Worm (Caenorhabditis elegans) whole organism, young adult: ENCODE data around the gene T03G6.1.

ENCODE experiments used
- B0019.2 ChIP-seq: fragments of 200-800 bp; sonication (Bioruptor generic); conservative IDR thresholded peaks from 2 replicates; pipeline ENCODE4 v1.3.6; 2022; ENCODE audit warnings: missing genetic modification reagents, missing genetic modification characterization, missing compliant biosample characterization
- F23B12.7 ChIP-seq: sonication (generic microtip); optimal IDR thresholded peaks from 2 replicates; lab custom pipeline; 2017; ENCODE audit warnings: missing genetic modification characterization, mild to moderate bottlenecking, missing compliant biosample characterization, antibody characterized with exemption, moderate library complexity; ENCODE audit not compliant: insufficient read depth
- F37B4.10 ChIP-seq: fragments of 200-800 bp; sonication (Bioruptor generic); IDR thresholded peaks from 2 replicates; pipeline ENCODE4 v1.3.6; 2022; ENCODE audit warnings: missing genetic modification characterization, missing compliant biosample characterization
- F52B5.7 ChIP-seq: sonication (generic microtip); optimal IDR thresholded peaks from 2 replicates; lab custom pipeline; 2016; ENCODE audit warnings: mild to moderate bottlenecking, missing genetic modification characterization, missing compliant biosample characterization
- F55B11.4 ChIP-seq: sonication (generic microtip); optimal IDR thresholded peaks from 2 replicates; lab custom pipeline; 2016; ENCODE audit warnings: missing compliant biosample characterization, missing genetic modification characterization, borderline replicate concordance; ENCODE audit not compliant: insufficient read depth
- F57A8.1 ChIP-seq: fragments of 200-800 bp; sonication (Bioruptor generic); optimal IDR thresholded peaks from 2 replicates; lab custom pipeline; 2018; ENCODE audit warnings: mild to moderate bottlenecking, missing genetic modification characterization, moderate library complexity, missing compliant biosample characterization
- F57C9.4 ChIP-seq: sonication (generic microtip); optimal IDR thresholded peaks from 2 replicates; lab custom pipeline; 2017; ENCODE audit warnings: mild to moderate bottlenecking, missing genetic modification characterization, missing compliant biosample characterization
- T07F8.4 ChIP-seq: sonication (generic microtip); optimal IDR thresholded peaks from 2 replicates; lab custom pipeline; 2016; ENCODE audit warnings: mild to moderate bottlenecking, missing genetic modification characterization, moderate library complexity, missing compliant biosample characterization
- T26A5.8 ChIP-seq: sonication (generic microtip); optimal IDR thresholded peaks from 2 replicates; lab custom pipeline; 2016; ENCODE audit warnings: missing genetic modification characterization, missing compliant biosample characterization
- Y53G8AR.9 ChIP-seq: fragments of 200-800 bp; sonication (Bioruptor generic); conservative IDR thresholded peaks from 2 replicates; pipeline ENCODE4 v1.3.6; 2022; ENCODE audit warnings: missing genetic modification reagents, missing genetic modification characterization, missing compliant biosample characterization
- Y79H2A.3 ChIP-seq: fragments of 200-800 bp; sonication (Bioruptor generic); conservative IDR thresholded peaks from 2 replicates; pipeline ENCODE4 v1.3.6; 2022; ENCODE audit warnings: missing genetic modification reagents, missing genetic modification characterization, missing compliant biosample characterization
- ZK185.1 ChIP-seq: sonication (generic microtip); optimal IDR thresholded peaks from 2 replicates; lab custom pipeline; 2016; ENCODE audit warnings: mild to moderate bottlenecking, missing genetic modification characterization, missing compliant biosample characterization; ENCODE audit not compliant: poor library complexity, severe bottlenecking
- ama-1 ChIP-seq, 3 experiments: fragments of 150-350 bp in 1 of 3; sonication (generic microtip) in 2 of 3; optimal IDR thresholded peaks; 2 replicates each; lab custom pipeline; 2014 to 2018; ENCODE audit warnings: missing biosample characterization in 2 of 3, missing genetic modification characterization in 2 of 3, missing genetic modification reagents in 2 of 3
- aptf-3 ChIP-seq: fragments of 200-800 bp; sonication (Bioruptor generic); IDR thresholded peaks from 2 replicates; pipeline ENCODE4 v1.3.6; 2022; ENCODE audit warnings: missing genetic modification characterization, missing compliant biosample characterization
- atf-7 ChIP-seq: sonication (generic microtip); optimal IDR thresholded peaks from 2 replicates; lab custom pipeline; 2017; ENCODE audit warnings: mild to moderate bottlenecking, missing genetic modification characterization, missing compliant biosample characterization
- attf-6 ChIP-seq: fragments of 200-800 bp; sonication (Bioruptor generic); IDR thresholded peaks from 2 replicates; pipeline ENCODE4 v1.3.6; 2022; ENCODE audit warnings: missing genetic modification reagents, missing genetic modification characterization, missing compliant biosample characterization
- ceh-27 ChIP-seq: fragments of 200-800 bp; sonication (Bioruptor generic); optimal IDR thresholded peaks from 2 replicates; lab custom pipeline; 2018; ENCODE audit warnings: mild to moderate bottlenecking, missing genetic modification characterization, moderate library complexity, missing compliant biosample characterization
- ceh-58 ChIP-seq: fragments of 200-800 bp; sonication (Bioruptor generic); IDR thresholded peaks from 2 replicates; pipeline ENCODE4 v1.3.6; 2022; ENCODE audit warnings: missing genetic modification characterization, missing compliant biosample characterization
- ceh-79 ChIP-seq: sonication (generic microtip); optimal IDR thresholded peaks from 2 replicates; lab custom pipeline; 2017; ENCODE audit warnings: mild to moderate bottlenecking, missing genetic modification characterization, missing compliant biosample characterization
- die-1 ChIP-seq: sonication (generic microtip); optimal IDR thresholded peaks from 2 replicates; lab custom pipeline; 2016; ENCODE audit warnings: missing genotype, mild to moderate bottlenecking, missing genetic modification characterization, missing compliant biosample characterization
- dpl-1 ChIP-seq: fragments of 150-350 bp; optimal IDR thresholded peaks from 2 replicates; lab custom pipeline; 2014; ENCODE audit warnings: missing biosample characterization, missing genetic modification reagents, missing genetic modification characterization
- efl-1 ChIP-seq: fragments of 150-350 bp; optimal IDR thresholded peaks from 2 replicates; lab custom pipeline; 2014; ENCODE audit warnings: missing biosample characterization, missing genetic modification reagents, missing genetic modification characterization
- egl-44 ChIP-seq: fragments of 200-800 bp; sonication (Bioruptor generic); IDR thresholded peaks from 2 replicates; pipeline ENCODE4 v1.3.6; 2022; ENCODE audit warnings: missing genetic modification reagents, missing genetic modification characterization, missing compliant biosample characterization
- egrh-3 ChIP-seq: fragments of 200-800 bp; sonication (Bioruptor generic); IDR thresholded peaks from 2 replicates; pipeline ENCODE4 v1.3.6; 2022; ENCODE audit warnings: missing genetic modification reagents, missing genetic modification characterization, missing compliant biosample characterization
- him-1 ChIP-seq: sonication (generic microtip); optimal IDR thresholded peaks from 2 replicates; lab custom pipeline; 2016; ENCODE audit warnings: missing genotype, missing genetic modification reagents, missing genetic modification characterization, missing compliant biosample characterization
- hlh-26 ChIP-seq: fragments of 200-800 bp; sonication (Bioruptor generic); conservative IDR thresholded peaks from 2 replicates; pipeline ENCODE4 v1.3.6; 2022; ENCODE audit warnings: missing genetic modification reagents, missing genetic modification characterization, missing compliant biosample characterization
- hmg-1.2 ChIP-seq: fragments of 200-800 bp; sonication (Bioruptor generic); IDR thresholded peaks from 2 replicates; pipeline ENCODE4 v1.3.6; 2022; ENCODE audit warnings: missing genetic modification reagents, missing genetic modification characterization, missing compliant biosample characterization
- hmg-20 ChIP-seq: fragments of 200-800 bp; sonication (Bioruptor generic); IDR thresholded peaks from 2 replicates; pipeline ENCODE4 v1.3.6; 2022; ENCODE audit warnings: missing genetic modification reagents, missing genetic modification characterization, missing compliant biosample characterization
- lag-1 ChIP-seq: fragments of 200-800 bp; sonication (Bioruptor generic); IDR thresholded peaks from 2 replicates; pipeline ENCODE4 v1.3.6; 2022; ENCODE audit warnings: missing genetic modification reagents, missing genetic modification characterization, missing compliant biosample characterization
- lin-54 ChIP-seq: fragments of 200-800 bp; sonication (Bioruptor generic); optimal IDR thresholded peaks from 2 replicates; lab custom pipeline; 2018; ENCODE audit warnings: mild to moderate bottlenecking, missing genetic modification characterization, missing compliant biosample characterization
- madf-10 ChIP-seq: sonication (generic microtip); optimal IDR thresholded peaks from 2 replicates; lab custom pipeline; 2016; ENCODE audit warnings: mild to moderate bottlenecking, missing genetic modification characterization, missing compliant biosample characterization
- madf-8 ChIP-seq: fragments of 200-800 bp; sonication (Bioruptor generic); conservative IDR thresholded peaks from 2 replicates; pipeline ENCODE4 v1.3.6; 2022; ENCODE audit warnings: missing genetic modification reagents, missing genetic modification characterization, missing compliant biosample characterization
- mcd-1 ChIP-seq: fragments of 200-800 bp; sonication (Bioruptor generic); IDR thresholded peaks from 2 replicates; pipeline ENCODE4 v1.3.6; 2022; ENCODE audit warnings: missing genetic modification reagents, missing genetic modification characterization, missing compliant biosample characterization
- mes-4 ChIP-seq: sonication (generic microtip); optimal IDR thresholded peaks from 2 replicates; lab custom pipeline; 2016; ENCODE audit warnings: missing genotype, missing genetic modification characterization, missing compliant biosample characterization
- nfya-1 ChIP-seq: sonication (generic microtip); optimal IDR thresholded peaks from 2 replicates; lab custom pipeline; 2017; ENCODE audit warnings: antibody characterized with exemption, missing compliant biosample characterization, missing genetic modification characterization, borderline replicate concordance; ENCODE audit not compliant: insufficient read depth
- nhr-27 ChIP-seq: fragments of 200-800 bp; sonication (Bioruptor generic); optimal IDR thresholded peaks from 2 replicates; lab custom pipeline; 2018; ENCODE audit warnings: mild to moderate bottlenecking, missing genetic modification characterization, moderate library complexity, missing compliant biosample characterization
- nhr-90 ChIP-seq: sonication (generic microtip); optimal IDR thresholded peaks from 2 replicates; lab custom pipeline; 2016; ENCODE audit warnings: missing genotype, mild to moderate bottlenecking, missing genetic modification characterization, missing compliant biosample characterization
- rcor-1 ChIP-seq: fragments of 200-800 bp; sonication (Bioruptor generic); IDR thresholded peaks from 2 replicates; pipeline ENCODE4 v1.3.6; 2022; ENCODE audit warnings: missing genetic modification reagents, missing genetic modification characterization, missing compliant biosample characterization
- snpc-1.1 ChIP-seq: sonication (generic microtip); optimal IDR thresholded peaks from 2 replicates; lab custom pipeline; 2017; ENCODE audit warnings: missing genetic modification characterization, mild to moderate bottlenecking, missing compliant biosample characterization, antibody characterized with exemption, moderate library complexity, missing genotype, missing genetic modification reagents; ENCODE audit not compliant: insufficient read depth
- snpc-4 ChIP-seq, 5 experiments: fragments of 150-350 bp in 1 of 5; sonication (generic microtip) in 4 of 5; optimal IDR thresholded peaks; 2 replicates each; lab custom pipeline; 2014 to 2018; ENCODE audit warnings: missing genetic modification characterization in 5 of 5, missing biosample characterization in 3 of 5, antibody characterized with exemption in 2 of 5, mild to moderate bottlenecking in 2 of 5, missing compliant biosample characterization in 2 of 5, missing genotype in 2 of 5, moderate library complexity in 2 of 5, missing genetic modification reagents in 1 of 5
- tbx-9 ChIP-seq: sonication (generic microtip); optimal IDR thresholded peaks from 2 replicates; lab custom pipeline; 2016; ENCODE audit warnings: borderline replicate concordance, missing genetic modification characterization, inconsistent platforms, missing compliant biosample characterization
- xnd-1 ChIP-seq: sonication (generic microtip); optimal IDR thresholded peaks from 2 replicates; lab custom pipeline; 2016; ENCODE audit warnings: missing genotype, missing genetic modification reagents, missing genetic modification characterization, missing compliant biosample characterization
- zfh-2 ChIP-seq: fragments of 200-800 bp; sonication (Bioruptor generic); conservative IDR thresholded peaks from 2 replicates; pipeline ENCODE4 v1.3.6; 2022; ENCODE audit warnings: missing genetic modification reagents, missing genetic modification characterization, missing compliant biosample characterization
- ztf-18 ChIP-seq: sonication (generic microtip); optimal IDR thresholded peaks from 2 replicates; lab custom pipeline; 2016; ENCODE audit warnings: missing genotype, mild to moderate bottlenecking, missing genetic modification characterization, missing compliant biosample characterization
- ztf-22 ChIP-seq: fragments of 200-800 bp; sonication (Bioruptor generic); optimal IDR thresholded peaks from 2 replicates; lab custom pipeline; 2018; ENCODE audit warnings: mild to moderate bottlenecking, missing genetic modification characterization, moderate library complexity, missing compliant biosample characterization
- ztf-3 ChIP-seq: fragments of 200-800 bp; sonication (Bioruptor generic); optimal IDR thresholded peaks from 2 replicates; lab custom pipeline; 2018; ENCODE audit warnings: mild to moderate bottlenecking, missing genetic modification characterization, missing compliant biosample characterization

Gene T03G6.1

ce11 chrX:2595757-2596059 is 12.3 kb upstream of the T03G6.1 start:
- TF ChIP-seq mes-4 (tag; lab: Kevin White, UChicago): no peak
- no peak for TF ChIP-seq snpc-1.1 (tag; lab: Kevin White, UChicago)
- no peak for TF ChIP-seq B0019.2
- no peak for TF ChIP-seq lin-54 (GFP tag; lab: Kevin White, UChicago)
- TF ChIP-seq egl-44 (GFP tag; lab: Robert Waterston, UW): no peak
- TF ChIP-seq rcor-1 (GFP tag; lab: Robert Waterston, UW): no peak
- no peak for TF ChIP-seq mcd-1 (GFP tag; lab: Robert Waterston, UW)
- TF ChIP-seq, all 124 proteins: peak for 0

DNA sequence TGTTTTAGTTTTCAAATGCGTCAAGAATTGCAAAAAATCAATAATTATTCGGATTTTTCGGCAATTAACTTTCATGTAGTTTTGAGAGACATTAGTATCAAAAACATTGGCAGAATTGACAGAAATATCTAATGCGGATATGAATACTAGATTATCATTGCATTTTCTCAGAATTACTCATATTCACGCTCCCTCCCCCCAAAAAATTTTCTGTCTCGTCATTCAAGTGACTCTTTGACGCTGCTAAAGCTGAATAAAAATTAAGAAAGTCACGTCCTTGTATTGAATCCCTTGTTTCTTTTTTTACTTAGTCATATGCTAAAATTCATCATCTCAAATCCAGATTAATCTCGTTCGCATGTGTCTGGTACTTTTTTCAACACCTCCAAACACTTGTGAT is 11.4 kb upstream of the T03G6.1 start:
- no peak for TF ChIP-seq ama-1 (optimal IDR thresholded peaks at IDR 0.05; lab: Kevin White, UChicago)
- TF ChIP-seq ama-1 (GFP tag; optimal IDR thresholded peaks at IDR 0.05; lab: Kevin White, UChicago): no peak
- no peak for TF ChIP-seq egl-44 (GFP tag; lab: Robert Waterston, UW)
- TF ChIP-seq attf-6 (GFP tag; lab: Robert Waterston, UW): no peak
- TF ChIP-seq F37B4.10 (GFP tag; lab: Robert Waterston, UW): no peak
- no peak for TF ChIP-seq F55B11.4 (tag; lab: Kevin White, UChicago)
- TF ChIP-seq Y79H2A.3 (GFP tag; lab: Robert Waterston, UW): no peak
- no peak for TF ChIP-seq F57C9.4
- TF ChIP-seq F52B5.7 (tag; lab: Kevin White, UChicago): no peak
- TF ChIP-seq efl-1 (GFP tag; lab: Kevin White, UChicago): no peak
- TF ChIP-seq ztf-22 (GFP tag; lab: Kevin White, UChicago): no peak
- no peak for TF ChIP-seq ceh-58
- no peak for TF ChIP-seq tbx-9
- TF ChIP-seq lag-1 (GFP tag; lab: Robert Waterston, UW): no peak
- TF ChIP-seq xnd-1: no peak
- no peak for TF ChIP-seq hmg-1.2 (GFP tag; lab: Robert Waterston, UW)
- TF ChIP-seq F23B12.7: no peak
- TF ChIP-seq F57A8.1 (GFP tag; lab: Kevin White, UChicago): no peak
- TF ChIP-seq atf-7 (tag; lab: Kevin White, UChicago): no peak
- no peak for TF ChIP-seq snpc-4 (GFP tag; optimal IDR thresholded peaks at IDR 0.05; lab: Kevin White, UChicago)
- TF ChIP-seq snpc-4 (tag; optimal IDR thresholded peaks at IDR 0.05; lab: Kevin White, UChicago): no peak
- no peak for TF ChIP-seq B0019.2

- TF ChIP-seq die-1 (tag; lab: Kevin White, UChicago) (no peak), T07F8.4 (no peak), Y53G8AR.9 (no peak), zfh-2 (GFP tag; lab: Robert Waterston, UW) (peak; percentile 95), hlh-26 (GFP tag; lab: Robert Waterston, UW) (no peak), dpl-1 (no peak), ztf-3 (GFP tag; lab: Kevin White, UChicago) (no peak), lag-1 (GFP tag; lab: Robert Waterston, UW) (no peak), nhr-27 (tag; lab: Kevin White, UChicago) (no peak), ztf-18 (tag; lab: Kevin White, UChicago) (no peak), Y79H2A.3 (GFP tag; lab: Robert Waterston, UW) (no peak), egrh-3 (GFP tag; lab: Robert Waterston, UW) (peak; percentile 60), him-1 (tag; lab: Kevin White, UChicago) (no peak), ztf-22 (GFP tag; lab: Kevin White, UChicago) (no peak), ZK185.1 (no peak), madf-8 (no peak), ceh-27 (peak; percentile 5), T26A5.8 (no peak), nfya-1 (tag; lab: Kevin White, UChicago) (no peak), hmg-20 (GFP tag; lab: Robert Waterston, UW) (no peak), madf-10 (tag; lab: Kevin White, UChicago) (peak; percentile 35), ceh-79 (tag; lab: Kevin White, UChicago) (no peak), egl-44 (GFP tag; lab: Robert Waterston, UW) (no peak), aptf-3 (GFP tag; lab: Robert Waterston, UW) (no peak), nhr-90 (tag; lab: Kevin White, UChicago) (no peak)
These were observed 9.2 kb upstream of the T03G6.1 start for ce11 chrX:2598833-2599279.
